Fruit fly (Drosophila melanogaster) whole organism, embryonic: ENCODE measurements around the gene Zyx.

Source experiments
- CG10267 ChIP-seq: fragments of 200-800 bp; sonication (Bioruptor generic); optimal IDR thresholded peaks from 2 replicates; lab custom pipeline; 2018; ENCODE audit warnings: missing biosample characterization, mild to moderate bottlenecking, missing genetic modification characterization, moderate library complexity
- CG11085 ChIP-seq: fragments of 200-800 bp; sonication (Bioruptor generic); IDR thresholded peaks from 2 replicates; pipeline ENCODE4 v1.3.6; 2022; ENCODE audit warnings: missing biosample characterization, missing genetic modification characterization
- CG12659 ChIP-seq: fragments of 200-800 bp; sonication (Bioruptor generic); optimal IDR thresholded peaks from 3 replicates; lab custom pipeline; 2017; ENCODE audit warnings: mild to moderate bottlenecking, missing biosample characterization, missing genetic modification reagents, missing genetic modification characterization
- CG13296 ChIP-seq: fragments of 200-800 bp; sonication (Bioruptor generic); optimal IDR thresholded peaks from 3 replicates; lab custom pipeline; 2018; ENCODE audit warnings: missing biosample characterization, mild to moderate bottlenecking, missing genetic modification characterization
- CG14710 ChIP-seq: fragments of 200-800 bp; sonication (Bioruptor generic); optimal IDR thresholded peaks from 3 replicates; lab custom pipeline; 2019; ENCODE audit warnings: missing biosample characterization, mild to moderate bottlenecking, missing genetic modification characterization, moderate library complexity
- CG16815 ChIP-seq: fragments of 200-800 bp; sonication (Bioruptor generic); optimal IDR thresholded peaks from 3 replicates; lab custom pipeline; 2017; ENCODE audit warnings: missing biosample characterization, mild to moderate bottlenecking, missing genetic modification characterization
- CG17186 ChIP-seq: fragments of 200-800 bp; sonication (Bioruptor generic); optimal IDR thresholded peaks from 3 replicates; lab custom pipeline; 2017; ENCODE audit warnings: missing biosample characterization, missing genetic modification reagents, missing genetic modification characterization
- CG17829 ChIP-seq: fragments of 200-800 bp; optimal IDR thresholded peaks from 2 replicates; lab custom pipeline; 2019; ENCODE audit warnings: missing biosample characterization, mild to moderate bottlenecking, missing genetic modification characterization, moderate library complexity
- CG2120 ChIP-seq: fragments of 200-800 bp; sonication (Bioruptor generic); optimal IDR thresholded peaks from 3 replicates; lab custom pipeline; 2016; ENCODE audit warnings: missing biosample characterization, missing genetic modification characterization
- CG31224 ChIP-seq: fragments of 200-800 bp; sonication (Bioruptor generic); IDR thresholded peaks from 2 replicates; pipeline ENCODE4 v1.3.6; 2022; ENCODE audit warnings: missing biosample characterization, missing genetic modification characterization
- CG3407 ChIP-seq: fragments of 200-800 bp; sonication (Bioruptor generic); optimal IDR thresholded peaks from 2 replicates; lab custom pipeline; 2018; ENCODE audit warnings: missing biosample characterization, mild to moderate bottlenecking, missing genetic modification characterization
- CG34376 ChIP-seq: fragments of 200-800 bp; sonication (Bioruptor generic); optimal IDR thresholded peaks from 2 replicates; lab custom pipeline; 2018; ENCODE audit warnings: missing biosample characterization, mild to moderate bottlenecking, missing genetic modification characterization
- CG4617 ChIP-seq: fragments of 200-800 bp; sonication (Bioruptor generic); optimal IDR thresholded peaks from 3 replicates; lab custom pipeline; 2016; ENCODE audit warnings: missing biosample characterization, missing genetic modification characterization, borderline replicate concordance
- CG7357 ChIP-seq: fragments of 200-800 bp; sonication (Bioruptor generic); IDR thresholded peaks from 3 replicates; pipeline ENCODE4 v1.3.6; 2022; ENCODE audit warnings: missing biosample characterization, missing genetic modification characterization
- CG7745 ChIP-seq: fragments of 200-800 bp; sonication (Bioruptor generic); optimal IDR thresholded peaks from 2 replicates; lab custom pipeline; 2018; ENCODE audit warnings: missing biosample characterization, mild to moderate bottlenecking, missing genetic modification characterization, moderate library complexity
- CG7963 ChIP-seq: fragments of 200-800 bp; sonication (Bioruptor generic); IDR thresholded peaks from 3 replicates; pipeline ENCODE4 v1.3.6; 2022; ENCODE audit warnings: missing biosample characterization, missing genetic modification characterization; ENCODE audit not compliant: partially characterized antibody
- CG8089 ChIP-seq: fragments of 200-800 bp; sonication (Bioruptor generic); optimal IDR thresholded peaks from 3 replicates; lab custom pipeline; 2016; ENCODE audit warnings: missing biosample characterization, missing genetic modification characterization
- CG8290 ChIP-seq, 3 experiments: fragments of 200-800 bp; sonication (Bioruptor generic); optimal IDR thresholded peaks; 2 replicates each; lab custom pipeline; 2016 to 2019; ENCODE audit warnings: missing biosample characterization in 3 of 3, missing genetic modification characterization in 3 of 3, mild to moderate bottlenecking in 2 of 3, moderate library complexity in 1 of 3
- CG9437 ChIP-seq: fragments of 200-800 bp; sonication (Bioruptor generic); optimal IDR thresholded peaks from 2 replicates; lab custom pipeline; 2018; ENCODE audit warnings: missing biosample characterization, mild to moderate bottlenecking, missing genetic modification characterization
- CrebB ChIP-seq: fragments of 200-800 bp; sonication (Bioruptor generic); optimal IDR thresholded peaks from 3 replicates; lab custom pipeline; 2018; ENCODE audit warnings: missing biosample characterization, mild to moderate bottlenecking, missing genetic modification characterization
- E2f2 ChIP-seq: fragments of 200-800 bp; sonication (Bioruptor generic); IDR thresholded peaks from 2 replicates; pipeline ENCODE4 v1.3.6; 2022; ENCODE audit warnings: missing biosample characterization, missing genetic modification characterization
- Ets65A ChIP-seq: fragments of 200-800 bp; sonication (Bioruptor generic); peaks from one replicate; lab custom pipeline; 2016; ENCODE audit warnings: missing biosample characterization, missing genetic modification characterization
- Ets97D ChIP-seq: fragments of 200-800 bp; sonication (Bioruptor generic); optimal IDR thresholded peaks from 3 replicates; lab custom pipeline; 2016; ENCODE audit warnings: missing biosample characterization, missing genetic modification characterization
- Fer1 ChIP-seq: fragments of 200-800 bp; sonication (Bioruptor generic); optimal IDR thresholded peaks from 2 replicates; lab custom pipeline; 2017; ENCODE audit warnings: missing biosample characterization, mild to moderate bottlenecking, missing genetic modification characterization
- Hsf ChIP-seq: fragments of 200-800 bp; sonication (Bioruptor generic); optimal IDR thresholded peaks from 3 replicates; lab custom pipeline; 2016; ENCODE audit warnings: missing biosample characterization, missing genetic modification characterization
- Med ChIP-seq: fragments of 200-800 bp; sonication (Bioruptor generic); peaks from one replicate; lab custom pipeline; 2016; ENCODE audit warnings: missing biosample characterization, missing genetic modification characterization, mild to moderate bottlenecking, inconsistent platforms, moderate library complexity
- NC2β ChIP-seq: fragments of 200-800 bp; sonication (Bioruptor generic); optimal IDR thresholded peaks from 2 replicates; lab custom pipeline; 2016; ENCODE audit warnings: missing biosample characterization, missing genetic modification characterization
- Scr ChIP-seq: fragments of 200-800 bp; sonication (Bioruptor generic); IDR thresholded peaks from 2 replicates; pipeline ENCODE4 v1.3.6; 2022; ENCODE audit warnings: missing biosample characterization, missing genetic modification characterization; ENCODE audit not compliant: partially characterized antibody
- Sox100B ChIP-seq: fragments of 200-800 bp; sonication (Bioruptor generic); optimal IDR thresholded peaks from 3 replicates; lab custom pipeline; 2018; ENCODE audit warnings: missing biosample characterization, mild to moderate bottlenecking, missing genetic modification characterization
- Stat92E ChIP-seq, 3 experiments: fragments of >200 bp in 2 of 3; fragments of 200-800 bp in 1 of 3; sonication (Bioruptor generic) in 1 of 3; optimal IDR thresholded peaks; 2 replicates each; lab custom pipeline; 2017 to 2019; ENCODE audit warnings: missing biosample characterization in 3 of 3, missing genetic modification characterization in 3 of 3, mild to moderate bottlenecking in 1 of 3, moderate library complexity in 1 of 3
- Taf1 ChIP-seq: fragments of 200-800 bp; sonication (Bioruptor generic); IDR thresholded peaks from 2 replicates; pipeline ENCODE4 v1.3.6; 2022; ENCODE audit warnings: missing biosample characterization, missing genetic modification characterization
- Trl ChIP-seq, 3 experiments: fragments of >200 bp in 2 of 3; fragments of 200-800 bp in 1 of 3; sonication (Bioruptor generic) in 1 of 3; optimal IDR thresholded peaks; 2 replicates in 1 of 3; 3 replicates in 2 of 3; lab custom pipeline; 2016 to 2017; ENCODE audit warnings: missing biosample characterization in 1 of 3, missing genetic modification characterization in 1 of 3
- Xrp1 ChIP-seq: fragments of 200-800 bp; sonication (Bioruptor generic); IDR thresholded peaks from 2 replicates; pipeline ENCODE4 v1.3.6; 2022; ENCODE audit warnings: missing biosample characterization, missing genetic modification characterization
- ac ChIP-seq: fragments of 200-800 bp; sonication (Bioruptor generic); optimal IDR thresholded peaks from 3 replicates; lab custom pipeline; 2017; ENCODE audit warnings: missing biosample characterization, mild to moderate bottlenecking, missing genetic modification characterization
- dimm ChIP-seq: fragments of 200-800 bp; sonication (Bioruptor generic); IDR thresholded peaks from 2 replicates; pipeline ENCODE4 v1.3.6; 2022; ENCODE audit warnings: missing biosample characterization, missing genetic modification characterization
- ems ChIP-seq: fragments of 200-800 bp; sonication (Bioruptor generic); optimal IDR thresholded peaks from 3 replicates; lab custom pipeline; 2016; ENCODE audit warnings: missing biosample characterization, missing genetic modification characterization
- fd3F ChIP-seq: fragments of 200-800 bp; sonication (Bioruptor generic); optimal IDR thresholded peaks from 2 replicates; lab custom pipeline; 2018; ENCODE audit warnings: missing biosample characterization, mild to moderate bottlenecking, missing genetic modification characterization, moderate library complexity
- fu2 ChIP-seq: fragments of 200-800 bp; sonication (Bioruptor generic); optimal IDR thresholded peaks from 2 replicates; lab custom pipeline; 2016; ENCODE audit warnings: missing biosample characterization, missing genetic modification characterization
- insv ChIP-seq, 2 experiments: fragments of 200-800 bp; sonication (Bioruptor generic); optimal IDR thresholded peaks; 3 replicates each; lab custom pipeline; 2016 to 2018; ENCODE audit warnings: missing biosample characterization in 2 of 2, missing genetic modification characterization in 2 of 2
- kay ChIP-seq: fragments of 200-800 bp; sonication (Bioruptor generic); optimal IDR thresholded peaks from 2 replicates; lab custom pipeline; 2016; ENCODE audit warnings: missing biosample characterization, missing genetic modification characterization
- mam ChIP-seq: fragments of 200-800 bp; sonication (Bioruptor generic); optimal IDR thresholded peaks from 3 replicates; lab custom pipeline; 2016; ENCODE audit warnings: missing biosample characterization, missing genetic modification characterization
- mld ChIP-seq: fragments of 200-800 bp; sonication (Bioruptor generic); IDR thresholded peaks from 3 replicates; pipeline ENCODE4 v1.3.6; 2022; ENCODE audit warnings: missing biosample characterization, missing genetic modification characterization; ENCODE audit not compliant: partially characterized antibody
- nerfin-2 ChIP-seq: fragments of 200-800 bp; sonication (Bioruptor generic); IDR thresholded peaks from 2 replicates; pipeline ENCODE4 v1.3.6; 2022; ENCODE audit warnings: missing biosample characterization, missing genetic modification characterization; ENCODE audit not compliant: partially characterized antibody
- oc ChIP-seq: fragments of 200-800 bp; sonication (Bioruptor generic); optimal IDR thresholded peaks from 2 replicates; lab custom pipeline; 2018; ENCODE audit warnings: missing biosample characterization, mild to moderate bottlenecking, missing genetic modification characterization, moderate library complexity
- pita ChIP-seq: fragments of 200-800 bp; sonication (Bioruptor generic); optimal IDR thresholded peaks from 2 replicates; lab custom pipeline; 2017; ENCODE audit warnings: missing biosample characterization, mild to moderate bottlenecking, missing genetic modification characterization
- trem ChIP-seq: fragments of 200-800 bp; optimal IDR thresholded peaks from 3 replicates; lab custom pipeline; 2019; ENCODE audit warnings: missing biosample characterization, mild to moderate bottlenecking, missing genetic modification characterization, moderate library complexity
- zen ChIP-seq: fragments of 200-800 bp; sonication (Bioruptor generic); optimal IDR thresholded peaks from 3 replicates; lab custom pipeline; 2018; ENCODE audit warnings: missing biosample characterization, mild to moderate bottlenecking, missing genetic modification characterization, moderate library complexity
- zfh2 ChIP-seq: fragments of 200-800 bp; sonication (Bioruptor generic); optimal IDR thresholded peaks from 2 replicates; lab custom pipeline; 2016; ENCODE audit warnings: missing biosample characterization, missing genetic modification characterization

The Zyx gene

DNA sequence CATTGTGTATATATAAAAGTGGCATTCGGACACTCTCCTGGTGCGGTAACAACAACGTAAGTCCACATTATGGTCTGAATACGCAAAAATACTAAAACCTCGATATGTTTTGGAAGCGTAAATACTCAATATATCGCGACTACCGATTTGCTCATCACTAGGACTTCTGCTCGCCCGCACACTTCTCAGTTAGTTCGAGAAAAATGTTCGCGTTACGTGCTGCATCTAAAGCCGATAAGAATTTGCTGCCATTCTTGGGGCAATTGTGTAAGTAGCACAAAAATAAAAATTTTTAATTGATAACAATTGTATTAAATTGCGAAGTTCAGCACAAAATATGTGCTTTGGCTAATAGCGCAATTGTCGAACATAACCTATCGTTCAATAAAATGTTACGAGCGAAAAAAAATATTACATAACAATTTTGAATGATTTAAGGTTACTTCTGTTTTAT, 33.1 kb downstream of the Zyx start, which contains the start of gene CG11076 (continued):
- TF ChIP-seq CG17186 (GFP tag; lab: Kevin White, UChicago) (peak; percentile 54), kay (GFP tag; lab: Kevin White, UChicago) (no peak), CrebB (tag; lab: Kevin White, UChicago) (peak; percentile 20), CG16815 (GFP tag; lab: Kevin White, UChicago) (no peak), CG7963 (GFP tag; lab: Robert Waterston, UW) (peak; percentile 52; the same call in 2 of the 3 replicates), ems (GFP tag; lab: Kevin White, UChicago) (peak; percentile 23), CG2120 (GFP tag; lab: Kevin White, UChicago) (peak; percentile 13), Hsf (GFP tag; lab: Kevin White, UChicago) (peak; percentile 4), dimm (GFP tag; lab: Robert Waterston, UW) (no peak), Scr (GFP tag; lab: Robert Waterston, UW) (peak; percentile 76), CG10267 (tag; lab: Kevin White, UChicago) (peak; percentile 17), fd3F (GFP tag; lab: Kevin White, UChicago) (no peak), insv (GFP tag; optimal IDR thresholded peaks at IDR 0.05; lab: Kevin White, UChicago) (peak in 1 of 2 experiments; percentile 23), CG3407 (GFP tag; lab: Kevin White, UChicago) (peak; percentile 29), CG7745 (tag; lab: Kevin White, UChicago) (no peak), CG8290 (GFP tag; optimal IDR thresholded peaks at IDR 0.05; lab: Kevin White, UChicago) (peak; percentile 12), CG8290 (tag; optimal IDR thresholded peaks at IDR 0.05; lab: Kevin White, UChicago) (peak; percentile 37 to 86), CG9437 (GFP tag; lab: Kevin White, UChicago) (peak; percentile 88), nerfin-2 (peak; percentile 64; the same call in 1 of the 2 replicates), Ets65A (GFP tag; lab: Kevin White, UChicago) (peak; percentile 86), pita (GFP tag; lab: Kevin White, UChicago) (no peak), oc (tag; lab: Kevin White, UChicago) (no peak), CG8089 (peak; percentile 56), zen (peak; percentile 4), CG7357 (GFP tag; lab: Robert Waterston, UW) (peak; percentile 92), CG34376 (GFP tag; lab: Kevin White, UChicago) (peak; percentile 46), CG13296 (peak; percentile 66), CG31224 (GFP tag; lab: Robert Waterston, UW) (no peak), Xrp1 (GFP tag; lab: Robert Waterston, UW) (0 out of 2 replicates have a peak, but pooled peaks have one; percentile 31), CG11085 (GFP tag; lab: Robert Waterston, UW) (no peak), zfh2 (GFP tag; lab: Kevin White, UChicago) (peak; percentile 8), Ets97D (GFP tag; lab: Kevin White, UChicago) (peak; percentile 45), mam (GFP tag; lab: Kevin White, UChicago) (peak; percentile 20), NC2β (GFP tag; lab: Kevin White, UChicago) (peak; percentile 1), Trl (optimal IDR thresholded peaks at IDR 0.05; lab: Kevin White, UChicago) (no peak), Trl (GFP tag; optimal IDR thresholded peaks at IDR 0.05; lab: Kevin White, UChicago) (peak; percentile 32), mld (GFP tag; lab: Robert Waterston, UW) (peak; percentile 73; the same call in 1 of the 3 replicates), CG14710 (peak; percentile 3), Sox100B (GFP tag; lab: Kevin White, UChicago) (peak; percentile 23), CG17829 (peak; percentile 57), E2f2 (GFP tag; lab: Robert Waterston, UW) (peak; percentile 31; the same call in 1 of the 2 replicates), CG4617 (GFP tag; lab: Kevin White, UChicago) (peak; percentile 71), CG12659 (GFP tag; lab: Kevin White, UChicago) (peak; percentile 79), Taf1 (no peak), ac (no peak), Fer1 (peak; percentile 71), fu2 (GFP tag; lab: Kevin White, UChicago) (peak; percentile 6), Stat92E (GFP tag; optimal IDR thresholded peaks at IDR 0.05; lab: Kevin White, UChicago) (peak in 1 of 3 experiments; percentile 61), Med (GFP tag; lab: Kevin White, UChicago) (peak; percentile 93), trem (tag; lab: Kevin White, UChicago) (peak; percentile 26)
